Fruit fly (Drosophila melanogaster) whole organism, embryonic: ENCODE results near the gene CG9300.

Experiments used
- Aef1 ChIP-seq: fragments of 200-800 bp; sonication (Bioruptor generic); IDR thresholded peaks from 3 replicates; pipeline ENCODE4 v1.3.6; 2022; ENCODE audit warnings: missing biosample characterization, missing genetic modification characterization
- CG10543 ChIP-seq: fragments of 200-800 bp; sonication (Bioruptor generic); optimal IDR thresholded peaks from 3 replicates; lab custom pipeline; 2017; ENCODE audit warnings: missing biosample characterization, mild to moderate bottlenecking, missing genetic modification characterization, moderate library complexity
- CG13123 ChIP-seq: fragments of 200-800 bp; sonication (Bioruptor generic); optimal IDR thresholded peaks from 2 replicates; lab custom pipeline; 2016; ENCODE audit warnings: missing biosample characterization, missing genetic modification characterization
- CG13287 ChIP-seq: fragments of 200-800 bp; sonication (Bioruptor generic); IDR thresholded peaks from 2 replicates; pipeline ENCODE4 v1.3.6; 2022; ENCODE audit warnings: missing biosample characterization, missing genetic modification characterization; ENCODE audit not compliant: partially characterized antibody
- CG13624 ChIP-seq: fragments of 200-800 bp; sonication (Bioruptor generic); optimal IDR thresholded peaks from 2 replicates; lab custom pipeline; 2016; ENCODE audit warnings: missing biosample characterization, missing genetic modification characterization
- CG14667 ChIP-seq: fragments of 200-800 bp; sonication (Bioruptor generic); IDR thresholded peaks from 2 replicates; pipeline ENCODE4 v1.3.6; 2022; ENCODE audit warnings: missing biosample characterization, missing genetic modification characterization
- CG14710 ChIP-seq: fragments of 200-800 bp; sonication (Bioruptor generic); optimal IDR thresholded peaks from 3 replicates; lab custom pipeline; 2019; ENCODE audit warnings: missing biosample characterization, mild to moderate bottlenecking, missing genetic modification characterization, moderate library complexity
- CG16863 ChIP-seq: fragments of 200-800 bp; sonication (Bioruptor generic); optimal IDR thresholded peaks from 3 replicates; lab custom pipeline; 2016; ENCODE audit warnings: missing biosample characterization, missing genetic modification characterization
- CG17568 ChIP-seq: fragments of 200-800 bp; sonication (Bioruptor generic); optimal IDR thresholded peaks from 2 replicates; lab custom pipeline; 2018; ENCODE audit warnings: missing biosample characterization, mild to moderate bottlenecking, missing genetic modification characterization, moderate library complexity
- CG17829 ChIP-seq: fragments of 200-800 bp; optimal IDR thresholded peaks from 2 replicates; lab custom pipeline; 2019; ENCODE audit warnings: missing biosample characterization, mild to moderate bottlenecking, missing genetic modification characterization, moderate library complexity
- CG18764 ChIP-seq: fragments of 200-800 bp; sonication (Bioruptor generic); optimal IDR thresholded peaks from 3 replicates; lab custom pipeline; 2016; ENCODE audit warnings: missing biosample characterization, missing genetic modification characterization
- CG4617 ChIP-seq: fragments of 200-800 bp; sonication (Bioruptor generic); optimal IDR thresholded peaks from 3 replicates; lab custom pipeline; 2016; ENCODE audit warnings: missing biosample characterization, missing genetic modification characterization, borderline replicate concordance
- CG5953 ChIP-seq: fragments of 200-800 bp; sonication (Bioruptor generic); IDR thresholded peaks from 2 replicates; pipeline ENCODE4 v1.3.6; 2022; ENCODE audit warnings: missing biosample characterization, missing genetic modification characterization
- CG6689 ChIP-seq: fragments of 200-800 bp; sonication (Bioruptor generic); IDR thresholded peaks from 2 replicates; pipeline ENCODE4 v1.3.6; 2022; ENCODE audit warnings: missing biosample characterization, missing genetic modification characterization
- CG7963 ChIP-seq: fragments of 200-800 bp; sonication (Bioruptor generic); IDR thresholded peaks from 3 replicates; pipeline ENCODE4 v1.3.6; 2022; ENCODE audit warnings: missing biosample characterization, missing genetic modification characterization; ENCODE audit not compliant: partially characterized antibody
- CG7987 ChIP-seq: fragments of 200-800 bp; sonication (Bioruptor generic); optimal IDR thresholded peaks from 2 replicates; lab custom pipeline; 2018; ENCODE audit warnings: missing biosample characterization, mild to moderate bottlenecking, missing genetic modification characterization, moderate library complexity
- CG8944 ChIP-seq: fragments of 200-800 bp; sonication (Bioruptor generic); optimal IDR thresholded peaks from 3 replicates; lab custom pipeline; 2016; ENCODE audit warnings: missing biosample characterization, missing genetic modification characterization
- CTCF ChIP-seq: fragments of 200-800 bp; sonication (Bioruptor generic); optimal IDR thresholded peaks from 2 replicates; lab custom pipeline; 2017; ENCODE audit warnings: missing biosample characterization, mild to moderate bottlenecking, missing genetic modification characterization, moderate library complexity
- D ChIP-seq, 2 experiments: fragments of 200-800 bp in 1 of 2; fragments of >200 bp in 1 of 2; sonication (Bioruptor generic) in 1 of 2; optimal IDR thresholded peaks; 2 replicates in 1 of 2; 3 replicates in 1 of 2; lab custom pipeline; 2017; ENCODE audit warnings: mild to moderate bottlenecking in 1 of 2, missing biosample characterization in 1 of 2, missing genetic modification characterization in 1 of 2, missing genetic modification reagents in 1 of 2
- H15 ChIP-seq: fragments of 200-800 bp; sonication (Bioruptor generic); IDR thresholded peaks from 3 replicates; pipeline ENCODE4 v1.3.6; 2022; ENCODE audit warnings: missing biosample characterization, missing genetic modification characterization
- Hmx ChIP-seq: fragments of 200-800 bp; sonication (Bioruptor generic); optimal IDR thresholded peaks from 2 replicates; lab custom pipeline; 2016; ENCODE audit warnings: missing biosample characterization, missing genetic modification characterization
- Lim3 ChIP-seq: fragments of 200-800 bp; sonication (Bioruptor generic); IDR thresholded peaks from 2 replicates; pipeline ENCODE4 v1.3.6; 2022; ENCODE audit warnings: missing biosample characterization, missing genetic modification characterization
- MTF-1 ChIP-seq: fragments of 200-800 bp; sonication (Bioruptor generic); optimal IDR thresholded peaks from 2 replicates; lab custom pipeline; 2018; ENCODE audit warnings: missing biosample characterization, mild to moderate bottlenecking, missing genetic modification characterization, borderline replicate concordance
- Nf-YB ChIP-seq: fragments of 200-800 bp; sonication (Bioruptor generic); optimal IDR thresholded peaks from 3 replicates; lab custom pipeline; 2019; ENCODE audit warnings: missing biosample characterization, mild to moderate bottlenecking, missing genetic modification characterization, moderate library complexity
- Opbp ChIP-seq: fragments of 200-800 bp; sonication (Bioruptor generic); IDR thresholded peaks from 3 replicates; pipeline ENCODE4 v1.3.6; 2022; ENCODE audit warnings: missing biosample characterization, missing genetic modification characterization; ENCODE audit not compliant: partially characterized antibody
- Rx ChIP-seq: fragments of 200-800 bp; sonication (Bioruptor generic); IDR thresholded peaks from 2 replicates; pipeline ENCODE4 v1.3.6; 2022; ENCODE audit warnings: missing biosample characterization, missing genetic modification characterization
- TFAM ChIP-seq: fragments of 200-800 bp; sonication (Bioruptor generic); optimal IDR thresholded peaks from 2 replicates; lab custom pipeline; 2017; ENCODE audit warnings: missing biosample characterization, missing genetic modification characterization, inconsistent platforms
- Taf1 ChIP-seq: fragments of 200-800 bp; sonication (Bioruptor generic); IDR thresholded peaks from 2 replicates; pipeline ENCODE4 v1.3.6; 2022; ENCODE audit warnings: missing biosample characterization, missing genetic modification characterization
- Tbp ChIP-seq: fragments of >200 bp; optimal IDR thresholded peaks from 2 replicates; lab custom pipeline; 2018; ENCODE audit warnings: missing biosample characterization, missing genetic modification characterization
- ap ChIP-seq: fragments of 200-800 bp; sonication (Bioruptor generic); IDR thresholded peaks from 2 replicates; pipeline ENCODE4 v1.3.6; 2022; ENCODE audit warnings: missing biosample characterization, missing genetic modification characterization
- ara ChIP-seq: fragments of 200-800 bp; sonication (Bioruptor generic); IDR thresholded peaks from 2 replicates; pipeline ENCODE4 v1.3.6; 2022; ENCODE audit warnings: missing biosample characterization, missing genetic modification characterization
- bowl ChIP-seq: fragments of 200-800 bp; sonication (Bioruptor generic); IDR thresholded peaks from 2 replicates; pipeline ENCODE4 v1.3.6; 2022; ENCODE audit warnings: missing biosample characterization, missing genetic modification characterization
- da ChIP-seq: fragments of 200-800 bp; sonication (Bioruptor generic); optimal IDR thresholded peaks from 2 replicates; lab custom pipeline; 2016; ENCODE audit warnings: missing biosample characterization, missing genetic modification characterization
- danr ChIP-seq: fragments of 200-800 bp; sonication (Bioruptor generic); IDR thresholded peaks from 2 replicates; pipeline ENCODE4 v1.3.6; 2022; ENCODE audit warnings: missing biosample characterization, missing genetic modification characterization
- dpn ChIP-seq, 2 experiments: fragments of 200-800 bp; sonication (Bioruptor generic); optimal IDR thresholded peaks; 3 replicates each; lab custom pipeline; 2016; ENCODE audit warnings: missing biosample characterization in 2 of 2, missing genetic modification characterization in 2 of 2
- eve ChIP-seq, 2 experiments: fragments of >200 bp; optimal IDR thresholded peaks; 2 replicates each; lab custom pipeline; 2017; ENCODE audit warnings: missing biosample characterization in 2 of 2, missing genetic modification characterization in 2 of 2
- ewg ChIP-seq: fragments of 200-800 bp; sonication (Bioruptor generic); optimal IDR thresholded peaks from 3 replicates; lab custom pipeline; 2017; ENCODE audit warnings: mild to moderate bottlenecking, missing biosample characterization, missing genetic modification reagents, missing genetic modification characterization
- gce ChIP-seq: fragments of 200-800 bp; sonication (Bioruptor generic); IDR thresholded peaks from 3 replicates; pipeline ENCODE4 v1.3.6; 2022; ENCODE audit warnings: missing biosample characterization, missing genetic modification characterization
- gem ChIP-seq: fragments of 200-800 bp; sonication (Bioruptor generic); optimal IDR thresholded peaks from 2 replicates; lab custom pipeline; 2019; ENCODE audit warnings: missing biosample characterization, mild to moderate bottlenecking, missing genetic modification characterization, moderate library complexity
- gro ChIP-seq: fragments of 200-800 bp; sonication (Bioruptor generic); optimal IDR thresholded peaks from 2 replicates; lab custom pipeline; 2016; ENCODE audit warnings: missing biosample characterization, missing genetic modification characterization
- hkb ChIP-seq, 2 experiments: fragments of 200-800 bp in 1 of 2; fragments of >200 bp in 1 of 2; sonication (Bioruptor generic) in 1 of 2; IDR thresholded peaks in 1 of 2; optimal IDR thresholded peaks in 1 of 2; 2 replicates each; pipeline versions ENCODE4 v1.3.6 to Lab custom; 2017 to 2022; ENCODE audit warnings: missing biosample characterization in 1 of 2, missing genetic modification characterization in 1 of 2
- inv ChIP-seq: fragments of 200-800 bp; sonication (Bioruptor generic); IDR thresholded peaks from 2 replicates; pipeline ENCODE4 v1.3.6; 2022; ENCODE audit warnings: missing biosample characterization, missing genetic modification characterization; ENCODE audit not compliant: partially characterized antibody
- kah ChIP-seq: fragments of 200-800 bp; sonication (Bioruptor generic); optimal IDR thresholded peaks from 2 replicates; lab custom pipeline; 2018; ENCODE audit warnings: missing biosample characterization, mild to moderate bottlenecking, missing genetic modification characterization
- knrl ChIP-seq: fragments of 200-800 bp; sonication (Bioruptor generic); IDR thresholded peaks from 3 replicates; pipeline ENCODE4 v1.3.6; 2022; ENCODE audit warnings: missing biosample characterization, missing genetic modification characterization; ENCODE audit not compliant: partially characterized antibody
- mam ChIP-seq: fragments of 200-800 bp; sonication (Bioruptor generic); optimal IDR thresholded peaks from 3 replicates; lab custom pipeline; 2016; ENCODE audit warnings: missing biosample characterization, missing genetic modification characterization
- prd ChIP-seq, 3 experiments: fragments of >200 bp in 2 of 3; fragments of 200-800 bp in 1 of 3; sonication (Bioruptor generic) in 1 of 3; optimal IDR thresholded peaks in 2 of 3; IDR thresholded peaks in 1 of 3; 2 replicates in 2 of 3; 3 replicates in 1 of 3; pipeline versions ENCODE4 v1.3.6 to Lab custom; 2017 to 2022; ENCODE audit warnings: missing biosample characterization in 1 of 3, missing genetic modification characterization in 1 of 3
- pzg ChIP-seq: fragments of 200-800 bp; sonication (Bioruptor generic); optimal IDR thresholded peaks from 3 replicates; lab custom pipeline; 2018; ENCODE audit warnings: missing biosample characterization, mild to moderate bottlenecking, missing genetic modification characterization, moderate library complexity
- rib ChIP-seq: fragments of 200-800 bp; sonication (Bioruptor generic); IDR thresholded peaks from 2 replicates; pipeline ENCODE4 v1.3.6; 2022; ENCODE audit warnings: missing biosample characterization, missing genetic modification characterization
- schlank ChIP-seq: fragments of 200-800 bp; sonication (Bioruptor generic); optimal IDR thresholded peaks from 2 replicates; lab custom pipeline; 2018; ENCODE audit warnings: missing biosample characterization, mild to moderate bottlenecking, missing genetic modification characterization
- vvl ChIP-seq: fragments of 200-800 bp; sonication (Bioruptor generic); IDR thresholded peaks from 2 replicates; pipeline ENCODE4 v1.3.6; 2022; ENCODE audit warnings: missing biosample characterization, missing genetic modification characterization
- zfh2 ChIP-seq: fragments of 200-800 bp; sonication (Bioruptor generic); optimal IDR thresholded peaks from 2 replicates; lab custom pipeline; 2016; ENCODE audit warnings: missing biosample characterization, missing genetic modification characterization

Gene CG9300

DNA sequence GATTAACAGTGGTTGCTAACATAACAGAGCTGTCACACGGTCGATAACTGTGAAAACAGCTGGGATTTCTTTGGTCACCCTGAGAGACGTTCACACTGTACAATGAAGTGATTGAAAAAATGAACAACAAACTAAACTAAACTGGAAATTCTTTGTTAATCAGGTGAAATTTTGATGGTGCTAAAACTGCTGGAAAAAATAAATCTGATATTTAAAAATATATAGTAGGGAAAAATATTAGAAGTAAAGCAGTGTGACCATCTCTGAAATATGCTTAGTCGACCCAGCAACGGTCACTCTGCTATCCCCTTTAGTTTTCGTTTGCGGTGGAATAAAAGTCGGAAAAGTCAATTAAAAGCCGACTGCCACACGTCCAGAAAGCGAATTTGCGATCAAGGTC, 33.8 kb downstream of the CG9300 start, which contains the start of the genes CG9231 and CG9330 (continued):
- TF ChIP-seq kah (GFP tag; lab: Kevin White, UChicago) (no peak), bowl (no peak), dpn (GFP tag; optimal IDR thresholded peaks at IDR 0.05; lab: Kevin White, UChicago) (peak; percentile 32 to 36), pzg (GFP tag; lab: Kevin White, UChicago) (peak; percentile 75), Rx (GFP tag; lab: Robert Waterston, UW) (no peak), CG14710 (tag; lab: Kevin White, UChicago) (peak; percentile 81), CG17568 (GFP tag; lab: Kevin White, UChicago) (peak; percentile 8), CG17829 (peak; percentile 54), MTF-1 (no peak), Hmx (GFP tag; lab: Kevin White, UChicago) (peak; percentile 8), CG4617 (peak; percentile 85), CTCF (GFP tag; lab: Kevin White, UChicago) (no peak), Aef1 (GFP tag; lab: Robert Waterston, UW) (no peak), Nf-YB (GFP tag; lab: Kevin White, UChicago) (no peak), prd (optimal IDR thresholded peaks at IDR 0.05; lab: Kevin White, UChicago) (no peak), prd (GFP tag; IDR thresholded peaks at IDR 0.05; lab: Robert Waterston, UW) (no peak), ewg (GFP tag; lab: Kevin White, UChicago) (peak; percentile 26), danr (GFP tag; lab: Robert Waterston, UW) (no peak), Opbp (no peak), CG13123 (GFP tag; lab: Kevin White, UChicago) (no peak), da (GFP tag; lab: Kevin White, UChicago) (no peak), hkb (optimal IDR thresholded peaks at IDR 0.05; lab: Kevin White, UChicago) (no peak), hkb (GFP tag; IDR thresholded peaks at IDR 0.05; lab: Robert Waterston, UW) (no peak; the same call in 1 of the 2 replicates), inv (GFP tag; lab: Robert Waterston, UW) (no peak), CG16863 (GFP tag; lab: Kevin White, UChicago) (no peak), CG18764 (GFP tag; lab: Kevin White, UChicago) (peak; percentile 19), CG7987 (no peak), gro (GFP tag; lab: Kevin White, UChicago) (no peak), CG5953 (GFP tag; lab: Robert Waterston, UW) (no peak), gce (GFP tag; lab: Robert Waterston, UW) (no peak), CG13287 (GFP tag; lab: Robert Waterston, UW) (peak; percentile 58), CG13624 (GFP tag; lab: Kevin White, UChicago) (peak; percentile 22), Tbp (GFP tag; lab: Kevin White, UChicago) (no peak), mam (peak; percentile 2), vvl (peak; percentile 50), gem (tag; lab: Kevin White, UChicago) (peak; percentile 39), Taf1 (GFP tag; lab: Robert Waterston, UW) (no peak), CG10543 (GFP tag; lab: Kevin White, UChicago) (peak; percentile 22), H15 (GFP tag; lab: Robert Waterston, UW) (no peak), schlank (tag; lab: Kevin White, UChicago) (no peak), CG6689 (GFP tag; lab: Robert Waterston, UW) (no peak), CG14667 (no peak), ap (no peak), ara (GFP tag; lab: Robert Waterston, UW) (no peak), CG8944 (GFP tag; lab: Kevin White, UChicago) (no peak), CG7963 (GFP tag; lab: Robert Waterston, UW) (no peak), zfh2 (GFP tag; lab: Kevin White, UChicago) (no peak), eve (GFP tag; optimal IDR thresholded peaks at IDR 0.05; lab: Kevin White, UChicago) (no peak), D (optimal IDR thresholded peaks at IDR 0.05; lab: Kevin White, UChicago) (no peak), D (GFP tag; optimal IDR thresholded peaks at IDR 0.05; lab: Kevin White, UChicago) (no peak), TFAM (no peak), knrl (GFP tag; lab: Robert Waterston, UW) (0 out of 3 replicates have a peak, but pooled peaks have one; percentile 32), rib (GFP tag; lab: Robert Waterston, UW) (no peak), Lim3 (GFP tag; lab: Robert Waterston, UW) (no peak)
